Fruit fly (Drosophila melanogaster): ENCODE measurements around the gene Tspo.
A peak's percentile ranks its signal among the peaks of the same experiment; 100 is the strongest.

Gene Tspo

DNA sequence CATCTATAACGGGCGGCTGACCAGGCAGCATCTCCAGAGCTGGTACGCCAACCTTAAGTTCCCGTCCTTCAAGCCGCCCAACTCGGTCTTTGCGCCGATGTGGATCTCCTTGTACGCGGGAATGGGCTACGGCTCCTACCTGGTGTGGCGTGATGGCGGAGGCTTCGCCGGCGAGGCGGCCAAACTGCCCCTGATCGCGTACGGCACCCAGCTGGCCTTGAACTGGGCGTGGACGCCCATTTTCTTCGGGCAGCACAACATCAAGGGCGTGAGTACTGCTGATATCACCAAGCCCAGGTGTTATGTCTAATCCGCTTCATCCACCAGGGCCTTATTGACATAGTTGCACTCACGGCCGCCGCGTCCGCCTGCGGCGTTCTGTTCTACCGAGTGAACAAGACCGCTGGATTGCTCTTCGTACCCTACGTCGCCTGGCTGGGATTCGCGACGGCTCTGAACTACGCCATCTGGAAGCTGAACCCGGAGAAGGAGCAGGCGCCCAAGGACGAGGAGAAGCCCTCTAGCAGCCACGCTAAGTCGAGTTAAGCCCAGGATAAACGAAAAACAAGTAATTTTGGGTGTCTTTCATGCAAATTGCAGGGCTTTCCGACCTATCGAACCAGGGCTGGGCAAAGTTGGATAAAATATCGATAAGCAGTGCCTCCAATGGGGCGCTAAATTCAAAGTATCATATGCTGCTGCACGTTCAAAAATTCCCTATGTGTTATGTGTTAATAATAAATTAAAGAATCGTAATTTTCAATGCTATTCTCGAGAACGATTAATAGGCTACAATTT lies 557 bp downstream of the Tspo start, which contains the start of gene rempA (continued):
- TF ChIP-seq CG32772 (GFP tag; IDR thresholded peaks at IDR 0.05) (no peak), Ptx1 (GFP tag; IDR thresholded peaks at IDR 0.05) (no peak), ab (GFP tag; optimal IDR thresholded peaks at IDR 0.05) (no peak), CG11504 (tag; optimal IDR thresholded peaks at IDR 0.05) (no peak), az2 (GFP tag; optimal IDR thresholded peaks at IDR 0.05) (no peak), al (GFP tag; IDR thresholded peaks at IDR 0.05) (no peak), sens-2 (GFP tag; IDR thresholded peaks at IDR 0.05) (no peak), Sry-δ (GFP tag; optimal IDR thresholded peaks at IDR 0.05) (peak; percentile 58), Blimp-1 (GFP tag; optimal IDR thresholded peaks at IDR 0.05) (no peak), btn (GFP tag; optimal IDR thresholded peaks at IDR 0.05) (no peak), vvl (GFP tag; IDR thresholded peaks at IDR 0.05) (0 out of 2 replicates have a peak, but pooled peaks have one; percentile 12), CG12391 (tag; optimal IDR thresholded peaks at IDR 0.05) (no peak), Lhr (GFP tag; optimal IDR thresholded peaks at IDR 0.05) (no peak), CG10267 (tag; optimal IDR thresholded peaks at IDR 0.05) (no peak), BtbVII (GFP tag; optimal IDR thresholded peaks at IDR 0.05) (no peak), Dll (GFP tag; IDR thresholded peaks at IDR 0.05; ENCODE audit: partially characterized antibody) (peak; percentile 74), tio (GFP tag; optimal IDR thresholded peaks at IDR 0.05) (no peak), dimm (GFP tag; IDR thresholded peaks at IDR 0.05) (no peak), fd102C (GFP tag; optimal IDR thresholded peaks at IDR 0.05) (no peak), tna (GFP tag; IDR thresholded peaks at IDR 0.05; ENCODE audit: partially characterized antibody) (peak; percentile 28; the same call in 1 of the 2 replicates), HmgZ (tag; optimal IDR thresholded peaks at IDR 0.05) (no peak), CG3995 (GFP tag; optimal IDR thresholded peaks at IDR 0.05) (no peak), BEAF-32 (GFP tag; optimal IDR thresholded peaks at IDR 0.05) (peak; percentile 74), Hey (tag; optimal IDR thresholded peaks at IDR 0.05) (no peak), wor (GFP tag; IDR thresholded peaks at IDR 0.05) (no peak), Rx (GFP tag; IDR thresholded peaks at IDR 0.05) (no peak), CG4328 (GFP tag; optimal IDR thresholded peaks at IDR 0.05) (no peak), tup (GFP tag; optimal IDR thresholded peaks at IDR 0.05) (no peak), hb (GFP tag; IDR thresholded peaks at IDR 0.05; ENCODE audit: partially characterized antibody) (peak; percentile 66; the same call in 1 of the 3 replicates), ac (GFP tag; optimal IDR thresholded peaks at IDR 0.05) (no peak), dan (GFP tag; IDR thresholded peaks at IDR 0.05) (no peak), pzg (GFP tag; optimal IDR thresholded peaks at IDR 0.05) (peak; percentile 41), mirr (GFP tag; optimal IDR thresholded peaks at IDR 0.05) (no peak), CG2129 (GFP tag; IDR thresholded peaks at IDR 0.05; ENCODE audit: partially characterized antibody) (peak; percentile 43), Six4 (GFP tag; optimal IDR thresholded peaks at IDR 0.05) (no peak), CG31365 (tag; optimal IDR thresholded peaks at IDR 0.05) (no peak), CG1529 (GFP tag; optimal IDR thresholded peaks at IDR 0.05) (no peak), jumu (GFP tag; optimal IDR thresholded peaks at IDR 0.05) (no peak), CG12236 (GFP tag; optimal IDR thresholded peaks at IDR 0.05) (no peak), ranshi (GFP tag; IDR thresholded peaks at IDR 0.05) (no peak), disco-r (GFP tag; optimal IDR thresholded peaks at IDR 0.05) (no peak), CG13775 (GFP tag; optimal IDR thresholded peaks at IDR 0.05) (no peak), dmrt99B (tag; optimal IDR thresholded peaks at IDR 0.05) (no peak), CG13287 (GFP tag; IDR thresholded peaks at IDR 0.05; ENCODE audit: partially characterized antibody) (peak; percentile 82), Myb (GFP tag; optimal IDR thresholded peaks at IDR 0.05) (no peak), HLH54F (GFP tag; optimal IDR thresholded peaks at IDR 0.05) (no peak), Elba2 (GFP tag; optimal IDR thresholded peaks at IDR 0.05) (no peak), Max (GFP tag; optimal IDR thresholded peaks at IDR 0.05) (no peak), Dp (GFP tag; optimal IDR thresholded peaks at IDR 0.05) (peak; percentile 91), CTCF (GFP tag; optimal IDR thresholded peaks at IDR 0.05) (no peak)
